Fruit fly (Drosophila melanogaster) whole organism, embryonic: ENCODE measurements around the gene mino.

Experiments
- Abd-B ChIP-seq: fragments of 200-800 bp; sonication (Bioruptor generic); optimal IDR thresholded peaks from 2 replicates; lab custom pipeline; 2018; ENCODE audit warnings: missing biosample characterization, mild to moderate bottlenecking, missing genetic modification characterization, moderate library complexity
- Atf-2 ChIP-seq: fragments of 200-800 bp; sonication (Bioruptor generic); optimal IDR thresholded peaks from 2 replicates; lab custom pipeline; 2016; ENCODE audit warnings: missing biosample characterization, missing genetic modification characterization
- CG11695 ChIP-seq: fragments of 200-800 bp; sonication (Bioruptor generic); IDR thresholded peaks from 3 replicates; pipeline ENCODE4 v1.3.6; 2022; ENCODE audit warnings: missing biosample characterization, missing genetic modification characterization
- CG12071 ChIP-seq: fragments of 200-800 bp; sonication (Bioruptor generic); optimal IDR thresholded peaks from 3 replicates; lab custom pipeline; 2018; ENCODE audit warnings: missing biosample characterization, mild to moderate bottlenecking, missing genetic modification characterization
- CG13123 ChIP-seq: fragments of 200-800 bp; sonication (Bioruptor generic); optimal IDR thresholded peaks from 2 replicates; lab custom pipeline; 2016; ENCODE audit warnings: missing biosample characterization, missing genetic modification characterization
- CG13287 ChIP-seq: fragments of 200-800 bp; sonication (Bioruptor generic); IDR thresholded peaks from 2 replicates; pipeline ENCODE4 v1.3.6; 2022; ENCODE audit warnings: missing biosample characterization, missing genetic modification characterization; ENCODE audit not compliant: partially characterized antibody
- CG18599 ChIP-seq: fragments of 200-800 bp; sonication (Bioruptor generic); optimal IDR thresholded peaks from 3 replicates; lab custom pipeline; 2017; ENCODE audit warnings: missing biosample characterization, missing genetic modification characterization, mild to moderate bottlenecking, moderate library complexity, missing genetic modification reagents
- CG18764 ChIP-seq: fragments of 200-800 bp; sonication (Bioruptor generic); optimal IDR thresholded peaks from 3 replicates; lab custom pipeline; 2016; ENCODE audit warnings: missing biosample characterization, missing genetic modification characterization
- CG2202 ChIP-seq: fragments of 200-800 bp; sonication (Bioruptor generic); optimal IDR thresholded peaks from 2 replicates; lab custom pipeline; 2018; ENCODE audit warnings: missing biosample characterization, mild to moderate bottlenecking, missing genetic modification characterization
- CG2712 ChIP-seq: fragments of 200-800 bp; optimal IDR thresholded peaks from 3 replicates; lab custom pipeline; 2019; ENCODE audit warnings: missing biosample characterization, mild to moderate bottlenecking, missing genetic modification characterization, moderate library complexity
- CG34224 ChIP-seq: fragments of 200-800 bp; sonication (Bioruptor generic); IDR thresholded peaks from 3 replicates; pipeline ENCODE4 v1.3.6; 2022; ENCODE audit warnings: missing biosample characterization, missing genetic modification characterization; ENCODE audit not compliant: partially characterized antibody
- CG34422 ChIP-seq: fragments of 200-800 bp; sonication (Bioruptor generic); IDR thresholded peaks from 3 replicates; pipeline ENCODE4 v1.3.6; 2022; ENCODE audit warnings: missing biosample characterization, missing genetic modification characterization
- CG5953 ChIP-seq: fragments of 200-800 bp; sonication (Bioruptor generic); IDR thresholded peaks from 2 replicates; pipeline ENCODE4 v1.3.6; 2022; ENCODE audit warnings: missing biosample characterization, missing genetic modification characterization
- CG6683 ChIP-seq: fragments of 200-800 bp; sonication (Bioruptor generic); optimal IDR thresholded peaks from 2 replicates; lab custom pipeline; 2017; ENCODE audit warnings: missing biosample characterization, mild to moderate bottlenecking, missing genetic modification characterization, missing genetic modification reagents
- CG6765 ChIP-seq: fragments of 200-800 bp; sonication (Bioruptor generic); optimal IDR thresholded peaks from 3 replicates; lab custom pipeline; 2017; ENCODE audit warnings: missing biosample characterization, mild to moderate bottlenecking, missing genetic modification characterization
- CG8281 ChIP-seq: fragments of 200-800 bp; sonication (Bioruptor generic); optimal IDR thresholded peaks from 2 replicates; lab custom pipeline; 2018; ENCODE audit warnings: missing biosample characterization, mild to moderate bottlenecking, missing genetic modification characterization, moderate library complexity
- Chrac-16 ChIP-seq: fragments of 200-800 bp; sonication (Bioruptor generic); optimal IDR thresholded peaks from 3 replicates; lab custom pipeline; 2016; ENCODE audit warnings: missing biosample characterization, missing genetic modification characterization
- Dip3 ChIP-seq: fragments of 200-800 bp; sonication (Bioruptor generic); optimal IDR thresholded peaks from 3 replicates; lab custom pipeline; 2016; ENCODE audit warnings: missing biosample characterization, missing genetic modification characterization
- Doc2 ChIP-seq: fragments of 200-800 bp; sonication (Bioruptor generic); IDR thresholded peaks from 2 replicates; pipeline ENCODE4 v1.3.6; 2022; ENCODE audit warnings: missing biosample characterization, missing genetic modification characterization
- Eip74EF ChIP-seq, 2 experiments: fragments of 200-800 bp in 1 of 2; fragments of >200 bp in 1 of 2; sonication (Bioruptor generic) in 1 of 2; optimal IDR thresholded peaks; 2 replicates each; lab custom pipeline; 2017 to 2019; ENCODE audit warnings: missing biosample characterization in 2 of 2, missing genetic modification characterization in 2 of 2, mild to moderate bottlenecking in 1 of 2, moderate library complexity in 1 of 2
- Fer1 ChIP-seq: fragments of 200-800 bp; sonication (Bioruptor generic); optimal IDR thresholded peaks from 2 replicates; lab custom pipeline; 2017; ENCODE audit warnings: missing biosample characterization, mild to moderate bottlenecking, missing genetic modification characterization
- HHEX ChIP-seq: fragments of 200-800 bp; sonication (Bioruptor generic); optimal IDR thresholded peaks from 3 replicates; lab custom pipeline; 2017; ENCODE audit warnings: missing biosample characterization, mild to moderate bottlenecking, missing genetic modification characterization, missing genetic modification reagents
- Hmr ChIP-seq: fragments of 200-800 bp; sonication (Bioruptor generic); optimal IDR thresholded peaks from 3 replicates; lab custom pipeline; 2017; ENCODE audit warnings: mild to moderate bottlenecking, missing biosample characterization, missing genetic modification reagents, missing genetic modification characterization
- NfI ChIP-seq: fragments of 200-800 bp; sonication (Bioruptor generic); optimal IDR thresholded peaks from 3 replicates; lab custom pipeline; 2018; ENCODE audit warnings: missing biosample characterization, mild to moderate bottlenecking, missing genetic modification characterization, moderate library complexity
- Rfx ChIP-seq: fragments of 200-800 bp; sonication (Bioruptor generic); IDR thresholded peaks from 2 replicates; pipeline ENCODE4 v1.3.6; 2022; ENCODE audit warnings: missing biosample characterization, missing genetic modification characterization
- bbx ChIP-seq: fragments of 200-800 bp; sonication (Bioruptor generic); IDR thresholded peaks from 2 replicates; pipeline ENCODE4 v1.3.6; 2022; ENCODE audit warnings: missing biosample characterization, missing genetic modification characterization; ENCODE audit not compliant: partially characterized antibody
- chinmo ChIP-seq: fragments of 200-800 bp; sonication (Bioruptor generic); IDR thresholded peaks from 4 replicates; pipeline ENCODE4 v1.3.6; 2022; ENCODE audit warnings: missing biosample characterization, missing genetic modification characterization; ENCODE audit not compliant: partially characterized antibody
- ci ChIP-seq: fragments of 200-800 bp; sonication (Bioruptor generic); IDR thresholded peaks from 3 replicates; pipeline ENCODE4 v1.3.6; 2022; ENCODE audit warnings: missing biosample characterization, missing genetic modification characterization
- crp ChIP-seq, 2 experiments: fragments of 200-800 bp; sonication (Bioruptor generic); optimal IDR thresholded peaks; 2 replicates in 1 of 2; 3 replicates in 1 of 2; lab custom pipeline; 2017; ENCODE audit warnings: missing biosample characterization in 2 of 2, missing genetic modification characterization in 2 of 2, mild to moderate bottlenecking in 1 of 2, moderate library complexity in 1 of 2
- cwo ChIP-seq: fragments of 200-800 bp; sonication (Bioruptor generic); optimal IDR thresholded peaks from 3 replicates; lab custom pipeline; 2017; ENCODE audit warnings: missing biosample characterization, missing genetic modification characterization, mild to moderate bottlenecking, moderate library complexity, missing genetic modification reagents
- dati ChIP-seq: fragments of 200-800 bp; sonication (Bioruptor generic); IDR thresholded peaks from 2 replicates; pipeline ENCODE4 v1.3.6; 2022; ENCODE audit warnings: missing biosample characterization, missing genetic modification characterization
- gcm ChIP-seq: fragments of 200-800 bp; sonication (Bioruptor generic); optimal IDR thresholded peaks from 2 replicates; lab custom pipeline; 2019; ENCODE audit warnings: missing biosample characterization, mild to moderate bottlenecking, missing genetic modification characterization, moderate library complexity
- gro ChIP-seq: fragments of 200-800 bp; sonication (Bioruptor generic); optimal IDR thresholded peaks from 2 replicates; lab custom pipeline; 2016; ENCODE audit warnings: missing biosample characterization, missing genetic modification characterization
- gsb ChIP-seq: fragments of 200-800 bp; sonication (Bioruptor generic); IDR thresholded peaks from 2 replicates; pipeline ENCODE4 v1.3.6; 2022; ENCODE audit warnings: missing biosample characterization, missing genetic modification characterization
- h ChIP-seq: fragments of >200 bp; optimal IDR thresholded peaks from 2 replicates; lab custom pipeline; 2017
- kah ChIP-seq: fragments of 200-800 bp; sonication (Bioruptor generic); optimal IDR thresholded peaks from 2 replicates; lab custom pipeline; 2018; ENCODE audit warnings: missing biosample characterization, mild to moderate bottlenecking, missing genetic modification characterization
- knrl ChIP-seq: fragments of 200-800 bp; sonication (Bioruptor generic); IDR thresholded peaks from 3 replicates; pipeline ENCODE4 v1.3.6; 2022; ENCODE audit warnings: missing biosample characterization, missing genetic modification characterization; ENCODE audit not compliant: partially characterized antibody
- p53 ChIP-seq: fragments of 200-800 bp; sonication (Bioruptor generic); optimal IDR thresholded peaks from 2 replicates; lab custom pipeline; 2016; ENCODE audit warnings: missing biosample characterization, missing genetic modification characterization
- pum ChIP-seq: fragments of 200-800 bp; sonication (Bioruptor generic); optimal IDR thresholded peaks from 2 replicates; lab custom pipeline; 2016; ENCODE audit warnings: missing biosample characterization, missing genetic modification characterization
- sens ChIP-seq: fragments of 200-800 bp; sonication (Bioruptor generic); peaks from one replicate; lab custom pipeline; 2016; ENCODE audit warnings: missing biosample characterization, missing genetic modification characterization
- sqz ChIP-seq: fragments of 200-800 bp; sonication (Bioruptor generic); optimal IDR thresholded peaks from 3 replicates; lab custom pipeline; 2018; ENCODE audit warnings: missing biosample characterization, mild to moderate bottlenecking, missing genetic modification characterization
- sug ChIP-seq: fragments of 200-800 bp; optimal IDR thresholded peaks from 2 replicates; lab custom pipeline; 2019; ENCODE audit warnings: missing biosample characterization, mild to moderate bottlenecking, missing genetic modification characterization, moderate library complexity
- tgo ChIP-seq: fragments of 200-800 bp; sonication (Bioruptor generic); IDR thresholded peaks from 3 replicates; pipeline ENCODE4 v1.3.6; 2022; ENCODE audit warnings: missing biosample characterization, missing genetic modification characterization
- tio ChIP-seq: fragments of 200-800 bp; sonication (Bioruptor generic); optimal IDR thresholded peaks from 2 replicates; lab custom pipeline; 2017; ENCODE audit warnings: missing biosample characterization, missing genetic modification characterization, inconsistent platforms
- tll ChIP-seq, 2 experiments: fragments of 200-800 bp in 1 of 2; fragments of >200 bp in 1 of 2; sonication (Bioruptor generic) in 1 of 2; optimal IDR thresholded peaks; 2 replicates each; lab custom pipeline; 2017 to 2019; ENCODE audit warnings: missing biosample characterization in 2 of 2, missing genetic modification characterization in 2 of 2, mild to moderate bottlenecking in 1 of 2, moderate library complexity in 1 of 2
- wek ChIP-seq: fragments of 200-800 bp; sonication (Bioruptor generic); optimal IDR thresholded peaks from 3 replicates; lab custom pipeline; 2018; ENCODE audit warnings: missing biosample characterization, mild to moderate bottlenecking, missing genetic modification characterization, moderate library complexity
- zen ChIP-seq: fragments of 200-800 bp; sonication (Bioruptor generic); optimal IDR thresholded peaks from 3 replicates; lab custom pipeline; 2018; ENCODE audit warnings: missing biosample characterization, mild to moderate bottlenecking, missing genetic modification characterization, moderate library complexity

mino gene

dm6 chr3R:27925000-27925970 lies at the start of gene mino:
Gene mino, plus strand, starts transcription at chr3R:27925191.
- TF ChIP-seq chinmo (GFP tag; lab: Robert Waterston, UW) (peak; percentile 73; the same call in 3 of the 4 replicates), CG6765 (GFP tag; lab: Kevin White, UChicago) (peak; percentile 38), Dip3 (GFP tag; lab: Kevin White, UChicago) (no peak), CG2202 (tag; lab: Kevin White, UChicago) (no peak), p53 (GFP tag; lab: Kevin White, UChicago) (no peak), CG5953 (peak; percentile 34; the same call in 1 of the 2 replicates), h (no peak), pum (GFP tag; lab: Kevin White, UChicago) (no peak), CG18764 (GFP tag; lab: Kevin White, UChicago) (no peak), Doc2 (GFP tag; lab: Robert Waterston, UW) (no peak), Fer1 (GFP tag; lab: Kevin White, UChicago) (no peak), sug (tag; lab: Kevin White, UChicago) (peak; percentile 70), HHEX (GFP tag; lab: Kevin White, UChicago) (peak; percentile 16), crp (GFP tag; optimal IDR thresholded peaks at IDR 0.05; lab: Kevin White, UChicago) (no peak), wek (no peak), ci (0 out of 3 replicates have a peak, but pooled peaks have one; percentile 15), CG8281 (no peak), gcm (GFP tag; lab: Kevin White, UChicago) (no peak), Abd-B (GFP tag; lab: Kevin White, UChicago) (no peak), CG13287 (GFP tag; lab: Robert Waterston, UW) (0 out of 2 replicates have a peak, but pooled peaks have one; percentile 19), kah (GFP tag; lab: Kevin White, UChicago) (peak; percentile 7), CG12071 (GFP tag; lab: Kevin White, UChicago) (no peak), tll (GFP tag; optimal IDR thresholded peaks at IDR 0.05; lab: Kevin White, UChicago) (no peak), CG34422 (GFP tag; lab: Robert Waterston, UW) (peak; percentile 21; the same call in 1 of the 3 replicates), cwo (peak; percentile 20), Hmr (GFP tag; lab: Kevin White, UChicago) (peak; percentile 4), sqz (GFP tag; lab: Kevin White, UChicago) (peak; percentile 22), zen (peak; percentile 44), CG18599 (GFP tag; lab: Kevin White, UChicago) (peak; percentile 7), dati (0 out of 2 replicates have a peak, but pooled peaks have one; percentile 26), Eip74EF (GFP tag; optimal IDR thresholded peaks at IDR 0.05; lab: Kevin White, UChicago) (no peak), Rfx (GFP tag; lab: Robert Waterston, UW) (0 out of 2 replicates have a peak, but pooled peaks have one; percentile 4), NfI (GFP tag; lab: Kevin White, UChicago) (no peak), knrl (0 out of 3 replicates have a peak, but pooled peaks have one; percentile 11), tio (no peak), CG6683 (GFP tag; lab: Kevin White, UChicago) (no peak), bbx (GFP tag; lab: Robert Waterston, UW) (no peak), gro (GFP tag; lab: Kevin White, UChicago) (peak; percentile 11), sens (peak; percentile 45), CG13123 (GFP tag; lab: Kevin White, UChicago) (no peak), Atf-2 (GFP tag; lab: Kevin White, UChicago) (no peak), CG34224 (GFP tag; lab: Robert Waterston, UW) (0 out of 3 replicates have a peak, but pooled peaks have one; percentile 16), Chrac-16 (GFP tag; lab: Kevin White, UChicago) (no peak), CG11695 (GFP tag; lab: Robert Waterston, UW) (no peak), CG2712 (tag; lab: Kevin White, UChicago) (no peak), gsb (GFP tag; lab: Robert Waterston, UW) (no peak), tgo (GFP tag; lab: Robert Waterston, UW) (no peak)
